Worm (Caenorhabditis elegans): ENCODE results near the gene sre-16.

Gene sre-16

ce11 chrIV:12194668-12195067, 41.2 kb downstream of the sre-16 start:
- TF ChIP-seq F13H6.1 (tag; optimal IDR thresholded peaks at IDR 0.05) = no peak

- TF ChIP-seq ceh-16 (tag; optimal IDR thresholded peaks at IDR 0.05) (no peak), nhr-237 (tag; optimal IDR thresholded peaks at IDR 0.05) (no peak), nhr-25 (tag; optimal IDR thresholded peaks at IDR 0.05) (no peak), ceh-82 (tag; optimal IDR thresholded peaks at IDR 0.05) (no peak), mbf-1 (tag; optimal IDR thresholded peaks at IDR 0.05) (no peak), nhr-10 (tag; optimal IDR thresholded peaks at IDR 0.05) (no peak), ztf-4 (tag; optimal IDR thresholded peaks at IDR 0.05) (no peak), ZK546.5 (tag; optimal IDR thresholded peaks at IDR 0.05) (no peak), mab-5 (tag; optimal IDR thresholded peaks at IDR 0.05) (no peak), nhr-23 (tag; optimal IDR thresholded peaks at IDR 0.05) (no peak), elt-1 (tag; optimal IDR thresholded peaks at IDR 0.05) (no peak), R02D3.7 (tag; optimal IDR thresholded peaks at IDR 0.05) (no peak), elt-3 (tag; optimal IDR thresholded peaks at IDR 0.05) (no peak)
Measured at ce11 chrIV:12193338-12193737, 42.6 kb downstream of the sre-16 start.

- TF ChIP-seq nhr-129 (tag; optimal IDR thresholded peaks at IDR 0.05) (peak; percentile 56), mab-5 (tag; optimal IDR thresholded peaks at IDR 0.05) (peak; percentile 21), nhr-237 (tag; optimal IDR thresholded peaks at IDR 0.05) (no peak)
Measured at ce11 chrIV:12192104-12192763, 43.7 kb downstream of the sre-16 start.
